Worm (Caenorhabditis elegans) whole organism, L3 larva: Measurements from ENCODE around the gene zip-12.

Experiments
- R02D3.7 ChIP-seq: fragments of 150-350 bp; optimal IDR thresholded peaks from 2 replicates; lab custom pipeline; 2014; ENCODE audit warnings: missing biosample characterization, missing genetic modification characterization
- ZK546.5 ChIP-seq: sonication (generic microtip); optimal IDR thresholded peaks from 2 replicates; lab custom pipeline; 2017; ENCODE audit warnings: missing biosample characterization, missing genetic modification characterization
- aly-2 ChIP-seq: fragments of 150-350 bp; optimal IDR thresholded peaks from 2 replicates; lab custom pipeline; 2014; ENCODE audit warnings: missing biosample characterization, missing genetic modification characterization
- ama-1 ChIP-seq: fragments of 150-350 bp; optimal IDR thresholded peaks from 2 replicates; lab custom pipeline; 2018
- ceh-16 ChIP-seq: sonication (generic microtip); optimal IDR thresholded peaks from 2 replicates; lab custom pipeline; 2017; ENCODE audit warnings: missing biosample characterization, missing genetic modification characterization
- ceh-28 ChIP-seq: fragments of 150-350 bp; optimal IDR thresholded peaks from 2 replicates; lab custom pipeline; 2014; ENCODE audit warnings: missing biosample characterization, missing genetic modification reagents, missing genetic modification characterization
- ceh-82 ChIP-seq: fragments of 150-350 bp; optimal IDR thresholded peaks from 2 replicates; lab custom pipeline; 2014; ENCODE audit warnings: missing biosample characterization, missing genetic modification characterization
- ceh-9 ChIP-seq: sonication (generic microtip); optimal IDR thresholded peaks from 2 replicates; lab custom pipeline; 2018; ENCODE audit warnings: missing biosample characterization, missing genetic modification characterization
- daf-12 ChIP-seq: fragments of 150-350 bp; optimal IDR thresholded peaks from 2 replicates; lab custom pipeline; 2014; ENCODE audit warnings: missing biosample characterization, missing genetic modification reagents, missing genetic modification characterization
- egl-27 ChIP-seq: sonication (generic microtip); optimal IDR thresholded peaks from 4 replicates; lab custom pipeline; 2017; ENCODE audit warnings: missing biosample characterization, missing genetic modification reagents, missing genetic modification characterization
- egl-5 ChIP-seq: fragments of 150-350 bp; optimal IDR thresholded peaks from 2 replicates; lab custom pipeline; 2017; ENCODE audit warnings: missing biosample characterization, missing genetic modification reagents, missing genetic modification characterization, inconsistent platforms
- elt-1 ChIP-seq: fragments of 150-350 bp; optimal IDR thresholded peaks from 2 replicates; lab custom pipeline; 2014; ENCODE audit warnings: missing biosample characterization, missing genetic modification characterization
- elt-2 ChIP-seq: sonication (generic microtip); optimal IDR thresholded peaks from 2 replicates; lab custom pipeline; 2016; ENCODE audit warnings: missing genetic modification reagents, mild to moderate bottlenecking, missing genetic modification characterization, missing compliant biosample characterization
- elt-3 ChIP-seq, 3 experiments: fragments of 150-350 bp in 1 of 3; sonication (generic microtip) in 2 of 3; optimal IDR thresholded peaks; 2 replicates in 2 of 3; 4 replicates in 1 of 3; lab custom pipeline; 2014 to 2017; ENCODE audit warnings: missing biosample characterization in 3 of 3, missing genetic modification characterization in 3 of 3
- eor-1 ChIP-seq, 2 experiments: fragments of 150-350 bp; optimal IDR thresholded peaks; 2 replicates each; lab custom pipeline; 2014 to 2018; ENCODE audit warnings: missing biosample characterization in 2 of 2, missing genetic modification characterization in 2 of 2
- fkh-10 ChIP-seq: sonication (generic microtip); optimal IDR thresholded peaks from 2 replicates; lab custom pipeline; 2017; ENCODE audit warnings: missing biosample characterization, missing genetic modification reagents, missing genetic modification characterization
- fkh-2 ChIP-seq: fragments of 150-350 bp; optimal IDR thresholded peaks from 2 replicates; lab custom pipeline; 2014; ENCODE audit warnings: missing biosample characterization, missing genetic modification reagents, missing genetic modification characterization
- fos-1 ChIP-seq: fragments of 150-350 bp; optimal IDR thresholded peaks from 2 replicates; lab custom pipeline; 2014; ENCODE audit warnings: missing biosample characterization, missing genetic modification characterization
- hmg-11 ChIP-seq: sonication (generic microtip); optimal IDR thresholded peaks from 2 replicates; lab custom pipeline; 2016; ENCODE audit warnings: missing genetic modification characterization, missing compliant biosample characterization
- jun-1 ChIP-seq: fragments of 150-350 bp; optimal IDR thresholded peaks from 2 replicates; lab custom pipeline; 2014; ENCODE audit warnings: missing biosample characterization, missing genetic modification reagents, missing genetic modification characterization
- lin-15B ChIP-seq: fragments of 150-350 bp; optimal IDR thresholded peaks from 2 replicates; lab custom pipeline; 2014; ENCODE audit warnings: missing biosample characterization, missing genetic modification characterization
- lin-39 ChIP-seq: fragments of 150-350 bp; optimal IDR thresholded peaks from 2 replicates; lab custom pipeline; 2018; ENCODE audit warnings: missing biosample characterization, missing genetic modification reagents, missing genetic modification characterization
- lsy-12 ChIP-seq: sonication (generic microtip); optimal IDR thresholded peaks from 2 replicates; lab custom pipeline; 2016; ENCODE audit warnings: mild to moderate bottlenecking, missing genetic modification characterization, missing compliant biosample characterization
- mdl-1 ChIP-seq: fragments of 150-350 bp; optimal IDR thresholded peaks from 2 replicates; lab custom pipeline; 2014; ENCODE audit warnings: missing biosample characterization, missing genetic modification characterization
- mml-1 ChIP-seq: fragments of 150-350 bp; sonication (generic microtip); optimal IDR thresholded peaks from 3 replicates; lab custom pipeline; 2014; ENCODE audit warnings: missing biosample characterization, missing genetic modification characterization
- nfya-1 ChIP-seq: sonication (generic microtip); optimal IDR thresholded peaks from 2 replicates; lab custom pipeline; 2017; ENCODE audit warnings: missing genetic modification characterization, mild to moderate bottlenecking, missing compliant biosample characterization, antibody characterized with exemption, moderate library complexity; ENCODE audit not compliant: insufficient read depth
- nhr-11 ChIP-seq: fragments of 150-350 bp; optimal IDR thresholded peaks from 2 replicates; lab custom pipeline; 2014; ENCODE audit warnings: missing biosample characterization, missing genetic modification characterization
- nhr-12 ChIP-seq: fragments of 150-350 bp; optimal IDR thresholded peaks from 2 replicates; lab custom pipeline; 2014; ENCODE audit warnings: missing biosample characterization, missing genetic modification characterization
- nhr-23 ChIP-seq: fragments of 150-350 bp; optimal IDR thresholded peaks from 2 replicates; lab custom pipeline; 2014; ENCODE audit warnings: missing biosample characterization, missing genetic modification reagents, missing genetic modification characterization
- nhr-237 ChIP-seq: fragments of 150-350 bp; optimal IDR thresholded peaks from 2 replicates; lab custom pipeline; 2014; ENCODE audit warnings: missing biosample characterization, missing genetic modification characterization
- nhr-25 ChIP-seq: sonication (generic microtip); optimal IDR thresholded peaks from 2 replicates; lab custom pipeline; 2017; ENCODE audit warnings: missing biosample characterization, missing genetic modification characterization
- nhr-28 ChIP-seq: fragments of 150-350 bp; optimal IDR thresholded peaks from 2 replicates; lab custom pipeline; 2014; ENCODE audit warnings: missing biosample characterization, missing genetic modification characterization
- nhr-43 ChIP-seq: sonication (generic microtip); optimal IDR thresholded peaks from 2 replicates; lab custom pipeline; 2016; ENCODE audit warnings: mild to moderate bottlenecking, missing genetic modification characterization, missing compliant biosample characterization; ENCODE audit not compliant: poor library complexity, severe bottlenecking
- nhr-67 ChIP-seq: fragments of 150-350 bp; optimal IDR thresholded peaks from 2 replicates; lab custom pipeline; 2014; ENCODE audit warnings: missing biosample characterization, missing genetic modification characterization
- nhr-76 ChIP-seq: fragments of 150-350 bp; sonication (generic microtip); optimal IDR thresholded peaks from 5 replicates; lab custom pipeline; 2014; ENCODE audit warnings: missing biosample characterization, missing genetic modification characterization
- nhr-77 ChIP-seq: fragments of 150-350 bp; optimal IDR thresholded peaks from 2 replicates; lab custom pipeline; 2014; ENCODE audit warnings: missing biosample characterization, missing genetic modification characterization
- pha-4 ChIP-seq: fragments of 150-350 bp; optimal IDR thresholded peaks from 2 replicates; lab custom pipeline; 2014; ENCODE audit warnings: missing biosample characterization, missing genetic modification reagents, missing genetic modification characterization
- pqm-1 ChIP-seq: fragments of 150-350 bp; optimal IDR thresholded peaks from 2 replicates; lab custom pipeline; 2017; ENCODE audit warnings: missing biosample characterization, missing genetic modification characterization, inconsistent platforms
- sea-2 ChIP-seq: fragments of 150-350 bp; sonication (generic microtip); optimal IDR thresholded peaks from 4 replicates; lab custom pipeline; 2014; ENCODE audit warnings: missing biosample characterization, missing genetic modification reagents, missing genetic modification characterization
- skn-1 ChIP-seq: fragments of 150-350 bp; optimal IDR thresholded peaks from 2 replicates; lab custom pipeline; 2014; ENCODE audit warnings: missing biosample characterization, missing genetic modification characterization
- snpc-4 ChIP-seq: fragments of 150-350 bp; optimal IDR thresholded peaks from 2 replicates; lab custom pipeline; 2014; ENCODE audit warnings: missing biosample characterization, missing genetic modification characterization
- tbx-2 ChIP-seq: sonication (generic microtip); optimal IDR thresholded peaks from 2 replicates; lab custom pipeline; 2016; ENCODE audit warnings: mild to moderate bottlenecking, missing genetic modification characterization, missing compliant biosample characterization
- unc-39 ChIP-seq: sonication (generic microtip); optimal IDR thresholded peaks from 4 replicates; lab custom pipeline; 2017; ENCODE audit warnings: missing biosample characterization, missing genetic modification characterization
- unc-62 ChIP-seq: fragments of 150-350 bp; sonication (generic microtip); optimal IDR thresholded peaks from 4 replicates; lab custom pipeline; 2014; ENCODE audit warnings: missing biosample characterization, missing genetic modification reagents, missing genetic modification characterization
- zag-1 ChIP-seq: fragments of 150-350 bp; optimal IDR thresholded peaks from 2 replicates; lab custom pipeline; 2014; ENCODE audit warnings: missing biosample characterization, missing genetic modification characterization
- ztf-11 ChIP-seq: fragments of 150-350 bp; optimal IDR thresholded peaks from 2 replicates; lab custom pipeline; 2014; ENCODE audit warnings: missing biosample characterization, missing genetic modification characterization
- ztf-4 ChIP-seq: fragments of 150-350 bp; optimal IDR thresholded peaks from 2 replicates; lab custom pipeline; 2014; ENCODE audit warnings: missing biosample characterization, missing genetic modification characterization

Gene zip-12

DNA sequence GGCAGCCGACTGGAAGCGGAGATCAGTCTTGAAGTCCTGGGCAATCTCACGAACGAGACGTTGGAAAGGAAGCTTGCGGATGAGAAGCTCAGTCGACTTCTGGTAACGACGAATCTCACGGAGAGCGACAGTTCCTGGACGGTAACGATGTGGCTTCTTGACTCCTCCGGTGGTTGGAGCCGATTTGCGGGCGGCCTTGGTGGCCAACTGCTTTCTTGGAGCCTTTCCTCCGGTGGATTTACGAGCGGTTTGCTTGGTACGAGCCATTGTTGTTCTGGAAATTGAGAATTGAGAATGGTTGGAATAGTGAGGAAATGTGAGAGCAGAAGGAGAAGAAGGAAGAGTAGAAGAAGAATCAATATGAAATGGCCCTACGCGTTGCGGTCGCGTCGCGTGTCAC, 40.2 kb downstream of the zip-12 start:
- TF ChIP-seq eor-1 (tag; optimal IDR thresholded peaks at IDR 0.05; lab: Kevin White, UChicago) (no peak), mml-1 (no peak), zag-1 (tag; lab: Kevin White, UChicago) (no peak), ama-1 (lab: Kevin White, UChicago) (no peak), nhr-237 (tag; lab: Kevin White, UChicago) (no peak), mdl-1 (tag; lab: Kevin White, UChicago) (no peak), tbx-2 (tag; lab: Kevin White, UChicago) (no peak), egl-5 (tag; lab: Kevin White, UChicago) (no peak), ztf-4 (tag; lab: Kevin White, UChicago) (no peak), fos-1 (tag; lab: Kevin White, UChicago) (no peak), nhr-28 (tag; lab: Kevin White, UChicago) (no peak), nhr-67 (tag; lab: Kevin White, UChicago) (no peak)

ce11 chrIII:12368462-12369306, 41.0 kb downstream of the zip-12 start, which contains the start of gene his-72:
Gene his-72, minus strand, starts transcription at chrIII:12369050.
- TF ChIP-seq lsy-12 (peak; percentile 56), ztf-11 (tag; lab: Kevin White, UChicago) (no peak), fkh-10 (GFP tag; lab: Kevin White, UChicago) (no peak), fkh-2 (tag; lab: Kevin White, UChicago) (no peak), zag-1 (tag; lab: Kevin White, UChicago) (no peak), egl-5 (tag; lab: Kevin White, UChicago) (no peak), nhr-12 (tag; lab: Kevin White, UChicago) (no peak), ZK546.5 (no peak), daf-12 (tag; lab: Kevin White, UChicago) (no peak), ztf-4 (tag; lab: Kevin White, UChicago) (no peak), nhr-67 (tag; lab: Kevin White, UChicago) (no peak), nhr-25 (peak; percentile 40), unc-39 (tag; lab: Kevin White, UChicago) (no peak), sea-2 (peak; percentile 59), eor-1 (tag; optimal IDR thresholded peaks at IDR 0.05; lab: Kevin White, UChicago) (no peak), nhr-28 (tag; lab: Kevin White, UChicago) (no peak), ceh-82 (no peak), nhr-23 (no peak), ceh-16 (tag; lab: Kevin White, UChicago) (no peak), tbx-2 (tag; lab: Kevin White, UChicago) (peak; percentile 25), lin-15B (tag; lab: Kevin White, UChicago) (peak; percentile 54), pqm-1 (peak; percentile 3), jun-1 (tag; lab: Kevin White, UChicago) (no peak), nhr-77 (tag; lab: Kevin White, UChicago) (no peak), nhr-76 (tag; lab: Kevin White, UChicago) (no peak), snpc-4 (tag; lab: Kevin White, UChicago) (no peak), skn-1 (no peak), lin-39 (peak; percentile 91), hmg-11 (tag; lab: Kevin White, UChicago) (no peak), egl-27 (tag; lab: Kevin White, UChicago) (no peak), elt-3 (tag; optimal IDR thresholded peaks at IDR 0.05; lab: Kevin White, UChicago) (no peak), nhr-43 (tag; lab: Kevin White, UChicago) (peak; percentile 8), ceh-28 (tag; lab: Kevin White, UChicago) (peak; percentile 3), elt-1 (tag; lab: Kevin White, UChicago) (no peak), R02D3.7 (tag; lab: Kevin White, UChicago) (no peak), nfya-1 (tag; lab: Kevin White, UChicago) (peak; percentile 60), nhr-11 (tag; lab: Kevin White, UChicago) (no peak), elt-2 (tag; lab: Kevin White, UChicago) (peak; percentile 14), mml-1 (no peak), fos-1 (tag; lab: Kevin White, UChicago) (no peak), unc-62 (GFP tag; lab: Kevin White, UChicago) (no peak), ceh-9 (tag; lab: Kevin White, UChicago) (no peak), ama-1 (lab: Kevin White, UChicago) (peak; percentile 90), pha-4 (tag; lab: Kevin White, UChicago) (peak; percentile 44), nhr-237 (tag; lab: Kevin White, UChicago) (no peak), aly-2 (tag; lab: Kevin White, UChicago) (no peak), mdl-1 (tag; lab: Kevin White, UChicago) (no peak)
- TF ChIP-seq, all 47 proteins: peak for 13
